Worm (Caenorhabditis elegans) whole organism, L4 larva: ENCODE results near the gene T12B3.3.
"Not testable (repeated sequence)": the region's sequence is repeated elsewhere in the genome, so short reads cannot be mapped to it uniquely, and the experiment has no call there.

Experiments
- F26F4.8 ChIP-seq: fragments of 200-800 bp; sonication (Bioruptor generic); conservative IDR thresholded peaks from 2 replicates; pipeline ENCODE4 v1.3.6; 2022; ENCODE audit warnings: missing genetic modification characterization, missing compliant biosample characterization
- F44E2.7 ChIP-seq: fragments of 200-800 bp; sonication (Bioruptor generic); IDR thresholded peaks from 2 replicates; pipeline ENCODE4 v2.1.2; 2022; ENCODE audit warnings: missing genetic modification characterization, missing compliant biosample characterization
- Y105C5A.15 ChIP-seq: fragments of 200-800 bp; sonication (Bioruptor generic); IDR thresholded peaks from 2 replicates; pipeline ENCODE4 v1.3.6; 2022; ENCODE audit warnings: missing genetic modification characterization, missing compliant biosample characterization
- Y5F2A.4 ChIP-seq: fragments of 200-800 bp; sonication (Bioruptor generic); optimal IDR thresholded peaks from 2 replicates; lab custom pipeline; 2018; ENCODE audit warnings: mild to moderate bottlenecking, missing genetic modification characterization, missing compliant biosample characterization
- aha-1 ChIP-seq: fragments of 150-350 bp; peaks from one replicate; lab custom pipeline; 2014; ENCODE audit warnings: missing biosample characterization, missing genetic modification characterization
- attf-4 ChIP-seq: sonication (generic microtip); optimal IDR thresholded peaks from 3 replicates; lab custom pipeline; 2017; ENCODE audit warnings: missing biosample characterization, missing genetic modification characterization
- ceh-20 ChIP-seq: fragments of 200-800 bp; sonication (Bioruptor generic); IDR thresholded peaks from 2 replicates; pipeline ENCODE4 v1.3.6; 2022; ENCODE audit warnings: missing genetic modification reagents, missing genetic modification characterization, missing compliant biosample characterization
- ceh-82 ChIP-seq: sonication (generic microtip); optimal IDR thresholded peaks from 2 replicates; lab custom pipeline; 2017; ENCODE audit warnings: missing biosample characterization, missing genetic modification characterization
- daf-16 ChIP-seq, 3 experiments: sonication (generic microtip); optimal IDR thresholded peaks; 2 replicates each; lab custom pipeline; 2016 to 2017; ENCODE audit warnings: missing genetic modification characterization in 3 of 3, missing genetic modification reagents in 3 of 3, mild to moderate bottlenecking in 2 of 3, missing compliant biosample characterization in 2 of 3, missing biosample characterization in 1 of 3, moderate library complexity in 1 of 3
- dmd-6 ChIP-seq: fragments of 200-800 bp; sonication (Bioruptor generic); IDR thresholded peaks from 2 replicates; pipeline ENCODE4 v1.3.6; 2022; ENCODE audit warnings: missing genetic modification reagents, missing genetic modification characterization, missing compliant biosample characterization
- dmd-8 ChIP-seq: fragments of 200-800 bp; sonication (Bioruptor generic); IDR thresholded peaks from 2 replicates; pipeline ENCODE4 v1.3.6; 2022; ENCODE audit warnings: missing genetic modification characterization, missing compliant biosample characterization
- dve-1 ChIP-seq: sonication (generic microtip); optimal IDR thresholded peaks from 2 replicates; lab custom pipeline; 2017; ENCODE audit warnings: antibody characterized with exemption, mild to moderate bottlenecking, missing genetic modification characterization, missing compliant biosample characterization; ENCODE audit not compliant: insufficient read depth
- egl-27 ChIP-seq: sonication (generic microtip); optimal IDR thresholded peaks from 3 replicates; lab custom pipeline; 2017; ENCODE audit warnings: missing biosample characterization, missing genetic modification reagents, missing genetic modification characterization
- fkh-10 ChIP-seq: fragments of 150-350 bp; optimal IDR thresholded peaks from 2 replicates; lab custom pipeline; 2014; ENCODE audit warnings: missing biosample characterization, missing genetic modification reagents, missing genetic modification characterization
- hlh-11 ChIP-seq: fragments of 200-800 bp; sonication (Bioruptor generic); optimal IDR thresholded peaks from 2 replicates; lab custom pipeline; 2018; ENCODE audit warnings: mild to moderate bottlenecking, missing genetic modification characterization, missing compliant biosample characterization
- hlh-30 ChIP-seq: sonication (generic microtip); optimal IDR thresholded peaks from 2 replicates; lab custom pipeline; 2017; ENCODE audit warnings: antibody characterized with exemption, mild to moderate bottlenecking, missing genetic modification characterization, missing compliant biosample characterization; ENCODE audit not compliant: insufficient read depth
- lin-1 ChIP-seq: fragments of 200-800 bp; sonication (Bioruptor generic); IDR thresholded peaks from 2 replicates; pipeline ENCODE4 v1.3.6; 2022; ENCODE audit warnings: missing genetic modification reagents, missing genetic modification characterization, missing compliant biosample characterization
- lin-38 ChIP-seq: fragments of 200-800 bp; sonication (Bioruptor generic); IDR thresholded peaks from 2 replicates; pipeline ENCODE4 v1.3.6; 2022; ENCODE audit warnings: missing genetic modification reagents, missing genetic modification characterization, missing compliant biosample characterization
- lin-39 ChIP-seq: fragments of 150-350 bp; optimal IDR thresholded peaks from 2 replicates; lab custom pipeline; 2014; ENCODE audit warnings: missing biosample characterization, missing genetic modification reagents, missing genetic modification characterization
- lir-3 ChIP-seq: sonication (generic microtip); optimal IDR thresholded peaks from 2 replicates; lab custom pipeline; 2016; ENCODE audit warnings: mild to moderate bottlenecking, missing genetic modification characterization, missing compliant biosample characterization
- lsy-2 ChIP-seq, 2 experiments: fragments of 150-350 bp in 1 of 2; sonication (generic microtip) in 1 of 2; optimal IDR thresholded peaks; 2 replicates each; lab custom pipeline; 2014 to 2017; ENCODE audit warnings: missing biosample characterization in 2 of 2, missing genetic modification characterization in 2 of 2
- madf-9 ChIP-seq: fragments of 200-800 bp; sonication (Bioruptor generic); conservative IDR thresholded peaks from 2 replicates; pipeline ENCODE4 v1.3.6; 2022; ENCODE audit warnings: missing genetic modification reagents, missing genetic modification characterization, missing compliant biosample characterization
- mes-2 ChIP-seq: sonication (generic microtip); optimal IDR thresholded peaks from 2 replicates; lab custom pipeline; 2016; ENCODE audit warnings: missing genotype, mild to moderate bottlenecking, missing genetic modification characterization, missing compliant biosample characterization; ENCODE audit not compliant: poor library complexity, severe bottlenecking
- nhr-28 ChIP-seq: fragments of 150-350 bp; optimal IDR thresholded peaks from 2 replicates; lab custom pipeline; 2014; ENCODE audit warnings: missing biosample characterization, missing genetic modification characterization
- nhr-48 ChIP-seq: sonication (generic microtip); optimal IDR thresholded peaks from 2 replicates; lab custom pipeline; 2016; ENCODE audit warnings: mild to moderate bottlenecking, missing genetic modification characterization, missing compliant biosample characterization
- nhr-6 ChIP-seq: fragments of 150-350 bp; optimal IDR thresholded peaks from 2 replicates; lab custom pipeline; 2014; ENCODE audit warnings: missing biosample characterization, missing genetic modification characterization
- nhr-76 ChIP-seq: fragments of 150-350 bp; optimal IDR thresholded peaks from 2 replicates; lab custom pipeline; 2014; ENCODE audit warnings: missing biosample characterization, missing genetic modification characterization
- nhr-77 ChIP-seq: fragments of 150-350 bp; optimal IDR thresholded peaks from 2 replicates; lab custom pipeline; 2014; ENCODE audit warnings: missing biosample characterization, missing genetic modification characterization
- pqm-1 ChIP-seq: sonication (generic microtip); optimal IDR thresholded peaks from 2 replicates; lab custom pipeline; 2017; ENCODE audit warnings: missing biosample characterization, missing genetic modification characterization
- saeg-2 ChIP-seq: fragments of 200-800 bp; sonication (Bioruptor generic); IDR thresholded peaks from 2 replicates; pipeline ENCODE4 v1.3.6; 2022; ENCODE audit warnings: missing genetic modification reagents, missing genetic modification characterization, missing compliant biosample characterization
- unc-130 ChIP-seq: sonication (generic microtip); optimal IDR thresholded peaks from 2 replicates; lab custom pipeline; 2016; ENCODE audit warnings: missing genetic modification reagents, missing genetic modification characterization, missing compliant biosample characterization
- unc-62 ChIP-seq, 3 experiments: fragments of 150-350 bp in 1 of 3; sonication (generic microtip); optimal IDR thresholded peaks in 2 of 3; peaks in 1 of 3; 1 replicate in 1 of 3; 2 replicates in 2 of 3; lab custom pipeline; 2014 to 2017; ENCODE audit warnings: missing biosample characterization in 3 of 3, missing genetic modification characterization in 3 of 3, missing genetic modification reagents in 3 of 3, missing genotype in 1 of 3
- zfp-2 ChIP-seq: sonication (generic microtip); optimal IDR thresholded peaks from 2 replicates; lab custom pipeline; 2016; ENCODE audit warnings: mild to moderate bottlenecking, missing genetic modification characterization, missing compliant biosample characterization
- ztf-11 ChIP-seq: fragments of 150-350 bp; optimal IDR thresholded peaks from 2 replicates; lab custom pipeline; 2014; ENCODE audit warnings: missing biosample characterization, missing genetic modification characterization

T12B3.3 gene

ce11 chrIV:7374847-7375246, at the start of gene T12B3.3:
T12B3.3 (plus strand) TSS chrIV:7375147.
- not testable (repeated sequence) for TF ChIP-seq egl-27 (tag; lab: Kevin White, UChicago); dmd-8 (GFP tag; lab: Robert Waterston, UW); nhr-28 (tag; lab: Kevin White, UChicago)

DNA sequence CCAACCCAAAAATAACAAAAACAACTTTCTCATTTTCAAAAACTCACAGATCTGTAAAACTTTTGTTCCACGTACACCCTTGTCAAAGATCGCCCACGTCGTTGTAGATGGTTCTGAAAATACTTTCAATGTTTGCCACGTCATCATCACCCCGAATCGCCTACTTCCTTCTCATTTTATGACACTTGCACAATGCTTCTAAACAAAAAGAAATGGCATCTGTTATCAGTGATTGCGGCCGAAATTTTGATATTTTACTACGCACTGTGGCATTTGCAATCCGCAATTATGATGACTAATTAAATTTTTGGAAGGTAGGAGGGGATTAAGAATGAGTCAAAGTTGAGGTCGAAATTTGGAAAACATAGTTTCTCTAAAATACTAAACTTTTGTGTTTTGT, 49.2 kb upstream of the T12B3.3 start:
- TF ChIP-seq dve-1 (tag; lab: Kevin White, UChicago) (peak; percentile 37), pqm-1 (tag; lab: Kevin White, UChicago) (peak; percentile 77), nhr-76 (tag; lab: Kevin White, UChicago) (no peak), unc-130 (GFP tag; lab: Kevin White, UChicago) (no peak), daf-16 (GFP tag; optimal IDR thresholded peaks at IDR 0.05; lab: Kevin White, UChicago) (no peak), daf-16 (tag; optimal IDR thresholded peaks at IDR 0.05; lab: Kevin White, UChicago) (peak; percentile 50), dmd-6 (GFP tag; lab: Robert Waterston, UW) (peak; percentile 56), zfp-2 (tag; lab: Kevin White, UChicago) (no peak), aha-1 (tag; lab: Kevin White, UChicago) (peak; percentile 62), unc-62 (GFP tag; optimal IDR thresholded peaks at IDR 0.05 in 1 of 2; lab: Kevin White, UChicago) (peak in 1 of 2 experiments; percentile 74), unc-62 (tag; optimal IDR thresholded peaks at IDR 0.05; lab: Kevin White, UChicago) (no peak), nhr-28 (tag; lab: Kevin White, UChicago) (peak; percentile 36), hlh-11 (tag; lab: Kevin White, UChicago) (peak; percentile 31)
- TF ChIP-seq, all 104 proteins: peak for 8

- TF ChIP-seq lin-38 (GFP tag; lab: Robert Waterston, UW) (no peak), attf-4 (tag; lab: Kevin White, UChicago) (no peak), hlh-11 (tag; lab: Kevin White, UChicago) (peak; percentile 67), pqm-1 (tag; lab: Kevin White, UChicago) (peak; percentile 99), mes-2 (tag; lab: Kevin White, UChicago) (no peak), daf-16 (GFP tag; optimal IDR thresholded peaks at IDR 0.05; lab: Kevin White, UChicago) (no peak), daf-16 (tag; optimal IDR thresholded peaks at IDR 0.05; lab: Kevin White, UChicago) (peak; percentile 55), nhr-6 (tag; lab: Kevin White, UChicago) (peak; percentile 35), lin-39 (no peak), nhr-77 (tag; lab: Kevin White, UChicago) (peak; percentile 31), nhr-28 (tag; lab: Kevin White, UChicago) (peak; percentile 81), dmd-6 (GFP tag; lab: Robert Waterston, UW) (peak; percentile 79), lin-1 (GFP tag; lab: Robert Waterston, UW) (peak; percentile 11; the same call in 1 of the 2 replicates)
These were observed 48.3 kb upstream of the T12B3.3 start, which contains the start of gene ifo-1 for ce11 chrIV:7326613-7327149. ifo-1 (minus strand) TSS chrIV:7326663.

- peak; percentile 33 for TF ChIP-seq nhr-28 (tag; lab: Kevin White, UChicago)
- peak; percentile 6; the same call in 1 of the 2 replicates for TF ChIP-seq dmd-6 (GFP tag; lab: Robert Waterston, UW)
- TF ChIP-seq nhr-6 (tag; lab: Kevin White, UChicago) = no peak
- peak; percentile 80 for TF ChIP-seq pqm-1 (tag; lab: Kevin White, UChicago)
These were observed 46.0 kb upstream of the T12B3.3 start, which contains the start of gene sqst-2 for ce11 chrIV:7328918-7329317. sqst-2 (minus strand) TSS chrIV:7328975.

DNA sequence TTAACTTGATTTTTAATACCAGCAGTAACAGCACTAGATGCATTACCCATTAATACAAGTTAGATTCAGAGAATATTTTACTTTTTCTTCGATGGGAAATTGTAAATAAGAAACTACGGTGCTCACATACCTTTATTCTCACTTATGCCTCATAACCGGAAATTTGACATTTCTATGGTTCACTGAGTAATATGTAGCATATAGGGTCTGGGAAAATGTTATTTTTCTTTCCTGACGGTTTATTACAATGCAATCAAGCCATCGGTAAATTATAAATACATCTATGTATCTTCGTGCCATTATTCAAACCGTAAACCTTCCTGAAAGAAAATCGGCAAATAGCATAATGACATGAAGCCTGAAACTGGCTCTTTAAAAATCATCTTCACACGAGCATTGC, 42.3 kb upstream of the T12B3.3 start, which contains the start of gene ocr-4:
TSS of gene ocr-4 (minus strand) at position 101 of the 400 bp plus-strand sequence.
- TF ChIP-seq fkh-10 (GFP tag; lab: Kevin White, UChicago) (no peak), Y5F2A.4 (no peak), lin-39 (no peak), nhr-48 (tag; lab: Kevin White, UChicago) (no peak), hlh-30 (tag; lab: Kevin White, UChicago) (no peak), F44E2.7 (GFP tag; lab: Robert Waterston, UW) (no peak), ceh-20 (GFP tag; lab: Robert Waterston, UW) (no peak), egl-27 (tag; lab: Kevin White, UChicago) (no peak), Y105C5A.15 (GFP tag; lab: Robert Waterston, UW) (no peak), unc-62 (GFP tag; optimal IDR thresholded peaks at IDR 0.05 in 1 of 2; lab: Kevin White, UChicago) (no peak), unc-62 (tag; optimal IDR thresholded peaks at IDR 0.05; lab: Kevin White, UChicago) (no peak), ceh-82 (tag; lab: Kevin White, UChicago) (no peak), zfp-2 (tag; lab: Kevin White, UChicago) (no peak), dve-1 (tag; lab: Kevin White, UChicago) (no peak), ztf-11 (tag; lab: Kevin White, UChicago) (no peak), F26F4.8 (GFP tag; lab: Robert Waterston, UW) (no peak), madf-9 (GFP tag; lab: Robert Waterston, UW) (no peak), saeg-2 (GFP tag; lab: Robert Waterston, UW) (no peak), lir-3 (tag; lab: Kevin White, UChicago) (no peak), nhr-6 (tag; lab: Kevin White, UChicago) (no peak), lsy-2 (tag; optimal IDR thresholded peaks at IDR 0.05; lab: Kevin White, UChicago) (no peak)
